Worm (Caenorhabditis elegans) whole organism, late embryonic: ENCODE data around the gene H06I04.3.

Experiments used
- ceh-22 ChIP-seq: sonication (generic microtip); optimal IDR thresholded peaks from 2 replicates; lab custom pipeline; 2017; ENCODE audit warnings: missing biosample characterization, missing genetic modification characterization
- dmd-4 ChIP-seq: sonication (generic microtip); optimal IDR thresholded peaks from 2 replicates; lab custom pipeline; 2016; ENCODE audit warnings: borderline replicate concordance, missing genetic modification characterization, missing compliant biosample characterization
- elt-2 ChIP-seq: sonication (generic microtip); optimal IDR thresholded peaks from 2 replicates; lab custom pipeline; 2016; ENCODE audit warnings: missing genetic modification reagents, missing genetic modification characterization, missing compliant biosample characterization
- ets-4 ChIP-seq: sonication (generic microtip); optimal IDR thresholded peaks from 2 replicates; lab custom pipeline; 2016; ENCODE audit warnings: missing genetic modification characterization, missing compliant biosample characterization
- lin-11 ChIP-seq: fragments of 200-800 bp; sonication (Bioruptor generic); optimal IDR thresholded peaks from 2 replicates; lab custom pipeline; 2018; ENCODE audit warnings: mild to moderate bottlenecking, missing genetic modification characterization, missing compliant biosample characterization
- nfya-1 ChIP-seq: sonication (generic microtip); optimal IDR thresholded peaks from 2 replicates; lab custom pipeline; 2017; ENCODE audit warnings: missing genetic modification characterization, mild to moderate bottlenecking, missing compliant biosample characterization, antibody characterized with exemption, moderate library complexity
- pag-3 ChIP-seq: sonication (generic microtip); optimal IDR thresholded peaks from 2 replicates; lab custom pipeline; 2016; ENCODE audit warnings: missing compliant biosample characterization, missing genetic modification characterization, borderline replicate concordance
- pax-1 ChIP-seq: fragments of 150-350 bp; optimal IDR thresholded peaks from 2 replicates; lab custom pipeline; 2014; ENCODE audit warnings: missing biosample characterization, missing genetic modification characterization
- pha-4 ChIP-seq: fragments of 150-350 bp; optimal IDR thresholded peaks from 2 replicates; lab custom pipeline; 2018; ENCODE audit warnings: missing biosample characterization, missing genetic modification reagents, missing genetic modification characterization
- pqm-1 ChIP-seq: sonication (generic microtip); optimal IDR thresholded peaks from 2 replicates; lab custom pipeline; 2016; ENCODE audit warnings: missing genetic modification characterization, missing compliant biosample characterization
- rnt-1 ChIP-seq: sonication (generic microtip); optimal IDR thresholded peaks from 2 replicates; lab custom pipeline; 2016; ENCODE audit warnings: missing genetic modification characterization, missing compliant biosample characterization
- sox-4 ChIP-seq: sonication (generic microtip); optimal IDR thresholded peaks from 2 replicates; lab custom pipeline; 2017; ENCODE audit warnings: mild to moderate bottlenecking, missing genetic modification characterization, inconsistent platforms, missing compliant biosample characterization
- unc-42 ChIP-seq: sonication (generic microtip); optimal IDR thresholded peaks from 2 replicates; lab custom pipeline; 2016; ENCODE audit warnings: missing genotype, missing genetic modification characterization, missing compliant biosample characterization
- zip-5 ChIP-seq: sonication (generic microtip); optimal IDR thresholded peaks from 2 replicates; lab custom pipeline; 2016; ENCODE audit warnings: missing genetic modification characterization, missing compliant biosample characterization

DNA sequence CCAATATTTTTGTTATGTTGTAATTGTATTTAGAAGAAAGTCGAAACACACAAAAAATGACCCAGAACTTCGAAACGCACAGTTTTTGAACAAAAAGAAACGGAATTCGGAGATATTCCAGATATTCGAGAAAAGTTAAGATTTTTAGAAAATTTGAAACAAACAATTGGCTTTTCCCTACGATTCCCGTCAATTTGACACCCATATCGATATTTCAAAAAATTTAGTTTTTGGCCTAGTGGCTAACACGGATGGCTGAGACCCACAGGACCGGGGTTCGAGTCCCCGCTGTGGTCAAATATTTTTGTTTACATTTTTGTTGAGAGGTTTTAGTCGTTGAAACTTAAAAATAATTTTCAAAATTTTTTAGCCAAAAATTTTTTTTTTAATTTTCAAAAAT lies 34.9 kb downstream of the H06I04.3 start:
- TF ChIP-seq ets-4 (tag; lab: Kevin White, UChicago), result no peak
- TF ChIP-seq dmd-4 (tag; lab: Kevin White, UChicago), result no peak
- no peak for TF ChIP-seq nfya-1 (tag; lab: Kevin White, UChicago)
- no peak for TF ChIP-seq sox-4 (tag; lab: Kevin White, UChicago)
- no peak for TF ChIP-seq pqm-1 (tag; lab: Kevin White, UChicago)
- no peak for TF ChIP-seq unc-42 (tag; lab: Kevin White, UChicago)
- TF ChIP-seq zip-5 (tag; lab: Kevin White, UChicago), result no peak
- no peak for TF ChIP-seq ceh-22 (tag; lab: Kevin White, UChicago)
- TF ChIP-seq elt-2 (tag; lab: Kevin White, UChicago), result no peak
- no peak for TF ChIP-seq lin-11 (tag; lab: Kevin White, UChicago)
- TF ChIP-seq rnt-1 (tag; lab: Kevin White, UChicago), result no peak
- no peak for TF ChIP-seq pag-3 (tag; lab: Kevin White, UChicago)
- no peak for TF ChIP-seq pha-4 (tag; lab: Kevin White, UChicago)
- TF ChIP-seq pax-1 (tag; lab: Kevin White, UChicago), result no peak
